Fruit fly (Drosophila melanogaster): ENCODE results near the gene Ref2.

DNA sequence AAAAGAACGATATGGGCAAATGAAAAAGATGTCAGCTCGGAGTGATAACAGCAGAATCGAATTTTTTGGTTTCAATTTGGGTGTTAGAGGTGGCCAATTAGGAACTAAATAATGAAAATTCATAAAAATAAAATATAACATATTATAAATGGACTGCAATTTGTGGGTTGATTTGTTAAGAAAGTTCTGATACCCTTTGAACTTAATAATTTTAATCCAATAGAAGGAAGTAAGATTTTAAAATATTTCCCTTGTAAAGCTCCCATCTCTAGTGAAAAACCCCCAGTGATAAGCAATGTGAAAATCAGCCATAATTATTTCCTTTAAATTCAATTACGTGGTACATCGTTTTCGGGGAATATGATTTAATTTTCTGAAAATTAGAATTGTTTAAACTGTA is 1.9 kb downstream of the Ref2 start:
- TF ChIP-seq CG8478 (optimal IDR thresholded peaks at IDR 0.05) = no peak
- TF ChIP-seq CTCF (optimal IDR thresholded peaks at IDR 0.05) = no peak
